Fruit fly (Drosophila melanogaster) whole organism, embryonic: ENCODE data around the gene mRpL19.

Experiments used
- Awh ChIP-seq: fragments of 200-800 bp; sonication (Bioruptor generic); IDR thresholded peaks from 2 replicates; pipeline ENCODE4, ENCODE4 v1.3.6; 2022; ENCODE audit warnings: missing biosample characterization, missing genetic modification characterization
- CG11456 ChIP-seq: fragments of 200-800 bp; sonication (Bioruptor generic); IDR thresholded peaks from 3 replicates; pipeline ENCODE4 v1.3.6; 2022; ENCODE audit warnings: missing biosample characterization, missing genetic modification characterization
- CG1647 ChIP-seq: fragments of 200-800 bp; sonication (Bioruptor generic); optimal IDR thresholded peaks from 3 replicates; lab custom pipeline; 2016; ENCODE audit warnings: missing biosample characterization, missing genetic modification characterization
- CG17612 ChIP-seq: fragments of 200-800 bp; sonication (Bioruptor generic); IDR thresholded peaks from 2 replicates; pipeline ENCODE4 v1.3.6; 2022; ENCODE audit warnings: missing biosample characterization, missing genetic modification characterization
- CG4617 ChIP-seq: fragments of 200-800 bp; sonication (Bioruptor generic); optimal IDR thresholded peaks from 3 replicates; lab custom pipeline; 2016; ENCODE audit warnings: missing biosample characterization, missing genetic modification characterization, borderline replicate concordance
- CG6765 ChIP-seq: fragments of 200-800 bp; sonication (Bioruptor generic); optimal IDR thresholded peaks from 3 replicates; lab custom pipeline; 2017; ENCODE audit warnings: missing biosample characterization, mild to moderate bottlenecking, missing genetic modification characterization
- CG7963 ChIP-seq: fragments of 200-800 bp; sonication (Bioruptor generic); IDR thresholded peaks from 3 replicates; pipeline ENCODE4 v1.3.6; 2022; ENCODE audit warnings: missing biosample characterization, missing genetic modification characterization; ENCODE audit not compliant: partially characterized antibody
- Dbx ChIP-seq: fragments of 200-800 bp; sonication (Bioruptor generic); IDR thresholded peaks from 3 replicates; pipeline ENCODE4 v1.3.6; 2022; ENCODE audit warnings: missing biosample characterization, missing genetic modification characterization
- Sox102F ChIP-seq: fragments of 200-800 bp; sonication (Bioruptor generic); optimal IDR thresholded peaks from 2 replicates; lab custom pipeline; 2018; ENCODE audit warnings: missing biosample characterization, mild to moderate bottlenecking, missing genetic modification characterization, moderate library complexity
- so ChIP-seq: fragments of 200-800 bp; sonication (Bioruptor generic); IDR thresholded peaks from 3 replicates; pipeline ENCODE4 v1.3.6; 2022; ENCODE audit warnings: missing biosample characterization, missing genetic modification characterization

dm6 chr3R:8670529-8671491 is 3.1 kb upstream of the mRpL19 start, which contains the start of gene p:
- TF ChIP-seq Sox102F (GFP tag; lab: Kevin White, UChicago) (peak; percentile 41), Awh (GFP tag; lab: Robert Waterston, UW) (0 out of 2 replicates have a peak, but pooled peaks have one; percentile 46), CG17612 (GFP tag; lab: Robert Waterston, UW) (no peak), CG6765 (GFP tag; lab: Kevin White, UChicago) (peak; percentile 32), so (no peak; the same call in 2 of the 3 replicates), CG11456 (GFP tag; lab: Robert Waterston, UW) (0 out of 3 replicates have a peak, but pooled peaks have one; percentile 61), CG1647 (GFP tag; lab: Kevin White, UChicago) (peak; percentile 30), CG7963 (GFP tag; lab: Robert Waterston, UW) (no peak), CG4617 (GFP tag; lab: Kevin White, UChicago) (no peak), Dbx (0 out of 3 replicates have a peak, but pooled peaks have one; percentile 25)
